Fruit fly (Drosophila melanogaster) S2 (cell line): Measurements from ENCODE around the gene Nt5a.

Experiments used
- CG8478 ChIP-seq: fragments of >200 bp; optimal IDR thresholded peaks from 2 replicates; lab custom pipeline; 2018
- CTCF ChIP-seq, 2 experiments: fragments of >200 bp; optimal IDR thresholded peaks; 2 replicates each; lab custom pipeline; 2018

DNA sequence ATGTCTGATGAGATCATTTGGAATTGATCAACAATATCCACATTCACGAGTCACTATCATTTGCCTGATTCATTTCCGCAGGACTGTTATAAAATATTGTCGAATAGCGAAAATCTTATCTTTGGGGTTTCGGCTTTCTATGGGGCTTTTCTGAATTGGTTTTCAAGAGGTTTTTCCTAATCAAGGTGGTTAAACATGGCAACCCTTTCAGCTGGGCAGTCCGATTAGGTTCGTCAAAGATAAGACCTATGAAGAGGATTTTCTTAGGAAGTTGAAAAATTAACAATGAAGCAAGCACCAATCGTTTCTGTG lies 18.4 kb upstream of the Nt5a start:
- TF ChIP-seq CG8478 (lab: Kevin White, UChicago) (no peak), CTCF (optimal IDR thresholded peaks at IDR 0.05; lab: Kevin White, UChicago) (no peak)
